Fruit fly (Drosophila melanogaster) whole organism, adult: ENCODE measurements around the gene CycG.

ENCODE experiments used
- CG11617 ChIP-seq: fragments of 200-800 bp; sonication (Bioruptor generic); optimal IDR thresholded peaks from 2 replicates; lab custom pipeline; 2017; ENCODE audit warnings: mild to moderate bottlenecking, missing biosample characterization, missing genetic modification reagents, missing genetic modification characterization
- CG12768 ChIP-seq: fragments of 200-800 bp; sonication (Bioruptor generic); optimal IDR thresholded peaks from 2 replicates; lab custom pipeline; 2017; ENCODE audit warnings: missing biosample characterization, missing genetic modification characterization, mild to moderate bottlenecking, moderate library complexity, missing genetic modification reagents
- CG14711 ChIP-seq: fragments of 200-800 bp; sonication (Bioruptor generic); optimal IDR thresholded peaks from 2 replicates; lab custom pipeline; 2018; ENCODE audit warnings: missing biosample characterization, mild to moderate bottlenecking, missing genetic modification characterization, moderate library complexity
- CG1620 ChIP-seq: fragments of 200-800 bp; sonication (Bioruptor generic); optimal IDR thresholded peaks from 2 replicates; lab custom pipeline; 2016; ENCODE audit warnings: missing biosample characterization, missing genetic modification characterization
- CG33017 ChIP-seq: fragments of 200-800 bp; sonication (Bioruptor generic); optimal IDR thresholded peaks from 2 replicates; lab custom pipeline; 2018; ENCODE audit warnings: missing biosample characterization, mild to moderate bottlenecking, missing genetic modification characterization, moderate library complexity
- CG5204 ChIP-seq: fragments of 200-800 bp; sonication (Bioruptor generic); optimal IDR thresholded peaks from 2 replicates; lab custom pipeline; 2016; ENCODE audit warnings: missing biosample characterization, missing genetic modification characterization
- CG7045 ChIP-seq: fragments of 200-800 bp; sonication (Bioruptor generic); optimal IDR thresholded peaks from 2 replicates; lab custom pipeline; 2017; ENCODE audit warnings: missing biosample characterization, mild to moderate bottlenecking, missing genetic modification characterization
- CG7101 ChIP-seq: fragments of 200-800 bp; sonication (Bioruptor generic); optimal IDR thresholded peaks from 2 replicates; lab custom pipeline; 2018; ENCODE audit warnings: missing biosample characterization, mild to moderate bottlenecking, missing genetic modification characterization, moderate library complexity
- Clk ChIP-seq: fragments of 200-800 bp; sonication (Bioruptor generic); optimal IDR thresholded peaks from 2 replicates; lab custom pipeline; 2017; ENCODE audit warnings: missing biosample characterization, missing genetic modification characterization
- Crg-1 ChIP-seq: fragments of 200-800 bp; sonication (Bioruptor generic); optimal IDR thresholded peaks from 2 replicates; lab custom pipeline; 2016; ENCODE audit warnings: missing biosample characterization, missing genetic modification characterization
- Hr96 ChIP-seq: fragments of 200-800 bp; sonication (Bioruptor generic); optimal IDR thresholded peaks from 2 replicates; lab custom pipeline; 2016; ENCODE audit warnings: missing biosample characterization, missing genetic modification characterization
- Mnt ChIP-seq: fragments of 200-800 bp; sonication (Bioruptor generic); optimal IDR thresholded peaks from 2 replicates; lab custom pipeline; 2016; ENCODE audit warnings: missing biosample characterization, mild to moderate bottlenecking, missing genetic modification characterization
- bab1 ChIP-seq: fragments of 200-800 bp; sonication (Bioruptor generic); optimal IDR thresholded peaks from 3 replicates; lab custom pipeline; 2019; ENCODE audit warnings: missing biosample characterization, mild to moderate bottlenecking, missing genetic modification characterization, moderate library complexity
- cic ChIP-seq: fragments of 200-800 bp; sonication (Bioruptor generic); optimal IDR thresholded peaks from 2 replicates; lab custom pipeline; 2017; ENCODE audit warnings: missing biosample characterization, mild to moderate bottlenecking, missing genetic modification characterization, moderate library complexity
- cnc ChIP-seq, 2 experiments: fragments of >200 bp; optimal IDR thresholded peaks; 2 replicates each; lab custom pipeline; 2017
- kay ChIP-seq: fragments of 200-800 bp; sonication (Bioruptor generic); peaks from one replicate; lab custom pipeline; 2016; ENCODE audit warnings: missing biosample characterization, missing genetic modification characterization, borderline replicate concordance
- ovo ChIP-seq: fragments of 200-800 bp; sonication (Bioruptor generic); optimal IDR thresholded peaks from 2 replicates; lab custom pipeline; 2016; ENCODE audit warnings: missing biosample characterization, missing genetic modification characterization
- pad ChIP-seq: fragments of 200-800 bp; sonication (Bioruptor generic); optimal IDR thresholded peaks from 3 replicates; lab custom pipeline; 2017; ENCODE audit warnings: missing biosample characterization, missing genetic modification characterization, mild to moderate bottlenecking, moderate library complexity, missing genetic modification reagents
- tj ChIP-seq: fragments of 200-800 bp; sonication (Bioruptor generic); optimal IDR thresholded peaks from 3 replicates; lab custom pipeline; 2017; ENCODE audit warnings: missing biosample characterization, mild to moderate bottlenecking, missing genetic modification characterization, moderate library complexity
- toe ChIP-seq: fragments of 200-800 bp; sonication (Bioruptor generic); optimal IDR thresholded peaks from 2 replicates; lab custom pipeline; 2016; ENCODE audit warnings: missing biosample characterization, missing genetic modification characterization

CycG gene

dm6 chr3R:31588374-31588773 lies 24.1 kb downstream of the CycG start, which contains the start of gene CG1635:
CG1635 (plus strand) TSS chr3R:31588673.
- TF ChIP-seq CG12768 (GFP tag; lab: Kevin White, UChicago) = peak; percentile 100
- peak; percentile 98 for TF ChIP-seq Crg-1
- TF ChIP-seq bab1 (GFP tag; lab: Kevin White, UChicago) = peak; percentile 100
- TF ChIP-seq Mnt (GFP tag; lab: Kevin White, UChicago) = peak; percentile 98
- TF ChIP-seq pad (GFP tag; lab: Kevin White, UChicago) = peak; percentile 95
- peak; percentile 100 for TF ChIP-seq kay (GFP tag; lab: Kevin White, UChicago)
- peak; percentile 99 for TF ChIP-seq CG7045 (GFP tag; lab: Kevin White, UChicago)
- TF ChIP-seq CG5204 (GFP tag; lab: Kevin White, UChicago) = peak; percentile 99
- TF ChIP-seq cic = peak; percentile 83
- TF ChIP-seq CG11617 = peak; percentile 100
- peak; percentile 99 for TF ChIP-seq Clk
- peak; percentile 99 for TF ChIP-seq CG14711 (tag; lab: Kevin White, UChicago)
- TF ChIP-seq tj (GFP tag; lab: Kevin White, UChicago) = peak; percentile 94
- peak; percentile 98 for TF ChIP-seq Hr96
- peak; percentile 97 for TF ChIP-seq ovo
- TF ChIP-seq toe (GFP tag; lab: Kevin White, UChicago) = peak; percentile 97
- TF ChIP-seq CG33017 (tag; lab: Kevin White, UChicago) = peak; percentile 100
- peak; percentile 100 for TF ChIP-seq CG7101 (tag; lab: Kevin White, UChicago)
- no peak for TF ChIP-seq cnc (optimal IDR thresholded peaks at IDR 0.05; lab: Kevin White, UChicago)
- peak; percentile 98 for TF ChIP-seq CG1620

- peak; percentile 42 for TF ChIP-seq bab1 (GFP tag; lab: Kevin White, UChicago)
- no peak for TF ChIP-seq CG7045 (GFP tag; lab: Kevin White, UChicago)
- TF ChIP-seq toe (GFP tag; lab: Kevin White, UChicago) = no peak
- no peak for TF ChIP-seq pad (GFP tag; lab: Kevin White, UChicago)
- TF ChIP-seq CG14711 (tag; lab: Kevin White, UChicago) = peak; percentile 41
These were observed 31.9 kb downstream of the CycG start, which contains the start of the genes pygo and rod for dm6 chr3R:31580586-31580994. pygo (minus strand) TSS chr3R:31580699. rod (plus strand) TSS chr3R:31580951.

dm6 chr3R:31580032-31580431 lies 32.4 kb downstream of the CycG start:
- TF ChIP-seq CG14711 (tag; lab: Kevin White, UChicago) = peak; percentile 88
- no peak for TF ChIP-seq cnc (optimal IDR thresholded peaks at IDR 0.05; lab: Kevin White, UChicago)

dm6 chr3R:31577351-31577750 lies 35.1 kb downstream of the CycG start:
- TF ChIP-seq CG1620 (no peak), toe (GFP tag; lab: Kevin White, UChicago) (no peak)

- TF ChIP-seq CG14711 (tag; lab: Kevin White, UChicago) (peak; percentile 44), CG1620 (no peak), bab1 (GFP tag; lab: Kevin White, UChicago) (peak; percentile 44), Hr96 (peak; percentile 43)
These were observed 40.6 kb downstream of the CycG start, which contains the start of gene gammaCOP for dm6 chr3R:31571885-31572292. gammaCOP (plus strand) TSS chr3R:31572143.

dm6 chr3R:31566738-31567137 lies 45.7 kb downstream of the CycG start:
- TF ChIP-seq CG7101 (tag; lab: Kevin White, UChicago) (no peak), CG33017 (tag; lab: Kevin White, UChicago) (no peak), CG11617 (no peak), bab1 (GFP tag; lab: Kevin White, UChicago) (no peak), CG14711 (tag; lab: Kevin White, UChicago) (no peak), Clk (no peak), CG1620 (no peak), pad (GFP tag; lab: Kevin White, UChicago) (no peak), CG12768 (GFP tag; lab: Kevin White, UChicago) (no peak), Crg-1 (no peak), ovo (no peak), Mnt (GFP tag; lab: Kevin White, UChicago) (no peak), CG7045 (GFP tag; lab: Kevin White, UChicago) (no peak), cic (no peak), kay (GFP tag; lab: Kevin White, UChicago) (no peak), tj (GFP tag; lab: Kevin White, UChicago) (no peak)

- TF ChIP-seq CG14711 (tag; lab: Kevin White, UChicago) = no peak
- TF ChIP-seq CG5204 (GFP tag; lab: Kevin White, UChicago) = no peak
- TF ChIP-seq Mnt (GFP tag; lab: Kevin White, UChicago) = no peak
- no peak for TF ChIP-seq CG7045 (GFP tag; lab: Kevin White, UChicago)
- TF ChIP-seq pad (GFP tag; lab: Kevin White, UChicago) = no peak
- TF ChIP-seq CG12768 (GFP tag; lab: Kevin White, UChicago) = no peak
- no peak for TF ChIP-seq CG7101 (tag; lab: Kevin White, UChicago)
- TF ChIP-seq Clk = no peak
These were observed 46.7 kb downstream of the CycG start for dm6 chr3R:31565738-31566137.
